Worm (Caenorhabditis elegans) whole organism, L1 larva: Measurements from ENCODE around the gene T05C3.6.

ENCODE experiments used
- C16A3.4 ChIP-seq: fragments of 150-350 bp; optimal IDR thresholded peaks from 2 replicates; lab custom pipeline; 2014; ENCODE audit warnings: missing biosample characterization, missing genetic modification characterization
- Y116A8C.19 ChIP-seq: sonication (generic microtip); optimal IDR thresholded peaks from 2 replicates; lab custom pipeline; 2016; ENCODE audit warnings: missing compliant biosample characterization, missing genetic modification characterization, borderline replicate concordance
- alr-1 ChIP-seq: fragments of 200-800 bp; sonication (Bioruptor generic); optimal IDR thresholded peaks from 2 replicates; lab custom pipeline; 2018; ENCODE audit warnings: borderline replicate concordance, mild to moderate bottlenecking, missing genetic modification characterization, missing compliant biosample characterization
- blmp-1 ChIP-seq: fragments of 150-350 bp; optimal IDR thresholded peaks from 2 replicates; lab custom pipeline; 2014; ENCODE audit warnings: missing biosample characterization, missing genetic modification characterization
- ceh-8 ChIP-seq: fragments of 200-800 bp; sonication (Bioruptor generic); optimal IDR thresholded peaks from 2 replicates; lab custom pipeline; 2018; ENCODE audit warnings: mild to moderate bottlenecking, missing genetic modification characterization, moderate library complexity, missing compliant biosample characterization
- dsc-1 ChIP-seq: sonication (generic microtip); optimal IDR thresholded peaks from 2 replicates; lab custom pipeline; 2016; ENCODE audit warnings: mild to moderate bottlenecking, missing genetic modification characterization, missing compliant biosample characterization
- egl-13 ChIP-seq: sonication (generic microtip); optimal IDR thresholded peaks from 2 replicates; lab custom pipeline; 2016; ENCODE audit warnings: missing genotype, missing genetic modification reagents, missing genetic modification characterization, missing compliant biosample characterization
- egl-27 ChIP-seq, 2 experiments: fragments of 150-350 bp in 1 of 2; sonication (generic microtip); optimal IDR thresholded peaks; 3 replicates each; lab custom pipeline; 2017 to 2018; ENCODE audit warnings: missing biosample characterization in 2 of 2, missing genetic modification characterization in 2 of 2, missing genetic modification reagents in 2 of 2
- elt-2 ChIP-seq: sonication (generic microtip); optimal IDR thresholded peaks from 2 replicates; lab custom pipeline; 2016; ENCODE audit warnings: missing genetic modification characterization, mild to moderate bottlenecking, inconsistent platforms, missing compliant biosample characterization, missing genetic modification reagents
- elt-3 ChIP-seq, 6 experiments: fragments of 150-350 bp in 1 of 6; sonication (generic microtip); optimal IDR thresholded peaks; 2 replicates each; lab custom pipeline; 2017 to 2018; ENCODE audit warnings: missing biosample characterization in 6 of 6, missing genetic modification characterization in 6 of 6, inconsistent platforms in 1 of 6
- fkh-10 ChIP-seq: sonication (generic microtip); optimal IDR thresholded peaks from 2 replicates; lab custom pipeline; 2017; ENCODE audit warnings: missing biosample characterization, missing genetic modification reagents, missing genetic modification characterization
- fkh-8 ChIP-seq: sonication (generic microtip); optimal IDR thresholded peaks from 2 replicates; lab custom pipeline; 2016; ENCODE audit warnings: mild to moderate bottlenecking, missing genetic modification characterization, missing compliant biosample characterization
- grh-1 ChIP-seq: fragments of 200-800 bp; sonication (Bioruptor generic); IDR thresholded peaks from 2 replicates; pipeline ENCODE4 v1.3.6; 2022; ENCODE audit warnings: missing genetic modification reagents, missing genetic modification characterization, missing compliant biosample characterization
- hlh-4 ChIP-seq: sonication (generic microtip); optimal IDR thresholded peaks from 2 replicates; lab custom pipeline; 2016; ENCODE audit warnings: mild to moderate bottlenecking, missing genetic modification characterization, missing compliant biosample characterization
- hpl-2 ChIP-seq: fragments of 150-350 bp; optimal IDR thresholded peaks from 2 replicates; lab custom pipeline; 2014; ENCODE audit warnings: missing biosample characterization, missing genetic modification reagents, missing genetic modification characterization
- irx-1 ChIP-seq: sonication (generic microtip); optimal IDR thresholded peaks from 2 replicates; lab custom pipeline; 2016; ENCODE audit warnings: missing genetic modification characterization, missing compliant biosample characterization
- jun-1 ChIP-seq: fragments of 150-350 bp; optimal IDR thresholded peaks from 2 replicates; lab custom pipeline; 2014; ENCODE audit warnings: missing biosample characterization, missing genetic modification reagents, missing genetic modification characterization
- lin-13 ChIP-seq: fragments of 150-350 bp; optimal IDR thresholded peaks from 2 replicates; lab custom pipeline; 2014; ENCODE audit warnings: missing biosample characterization, missing genetic modification reagents, missing genetic modification characterization
- lin-14 ChIP-seq: fragments of 200-800 bp; sonication (Bioruptor generic); optimal IDR thresholded peaks from 2 replicates; lab custom pipeline; 2018; ENCODE audit warnings: mild to moderate bottlenecking, missing genetic modification characterization, moderate library complexity, missing compliant biosample characterization
- lin-15B ChIP-seq: fragments of 150-350 bp; sonication (generic microtip); optimal IDR thresholded peaks from 3 replicates; lab custom pipeline; 2014; ENCODE audit warnings: missing biosample characterization, missing genetic modification characterization
- lin-35 ChIP-seq, 2 experiments: fragments of 150-350 bp; optimal IDR thresholded peaks; 2 replicates each; lab custom pipeline; 2014; ENCODE audit warnings: missing biosample characterization in 2 of 2, missing genetic modification characterization in 2 of 2, missing genetic modification reagents in 2 of 2
- lin-39 ChIP-seq: fragments of 150-350 bp; optimal IDR thresholded peaks from 2 replicates; lab custom pipeline; 2014; ENCODE audit warnings: missing biosample characterization, missing genetic modification reagents, missing genetic modification characterization
- lir-3 ChIP-seq: sonication (generic microtip); optimal IDR thresholded peaks from 2 replicates; lab custom pipeline; 2016; ENCODE audit warnings: mild to moderate bottlenecking, missing genetic modification characterization, moderate library complexity, missing compliant biosample characterization; ENCODE audit not compliant: poor library complexity
- lsy-2 ChIP-seq, 2 experiments: fragments of 150-350 bp; optimal IDR thresholded peaks; 2 replicates each; lab custom pipeline; 2014; ENCODE audit warnings: missing biosample characterization in 2 of 2, missing genetic modification characterization in 2 of 2
- mdl-1 ChIP-seq, 2 experiments: fragments of 150-350 bp; optimal IDR thresholded peaks; 2 replicates each; lab custom pipeline; 2014 to 2017; ENCODE audit warnings: missing biosample characterization in 2 of 2, missing genetic modification characterization in 2 of 2, inconsistent platforms in 1 of 2
- mef-2 ChIP-seq: fragments of 150-350 bp; optimal IDR thresholded peaks from 2 replicates; lab custom pipeline; 2014; ENCODE audit warnings: missing biosample characterization, missing genetic modification characterization
- mep-1 ChIP-seq: fragments of 150-350 bp; optimal IDR thresholded peaks from 2 replicates; lab custom pipeline; 2014; ENCODE audit warnings: missing biosample characterization, missing genetic modification characterization
- nhr-76 ChIP-seq: sonication (generic microtip); optimal IDR thresholded peaks from 2 replicates; lab custom pipeline; 2017; ENCODE audit warnings: missing biosample characterization, missing genetic modification characterization
- nhr-84 ChIP-seq: sonication (generic microtip); optimal IDR thresholded peaks from 2 replicates; lab custom pipeline; 2017; ENCODE audit warnings: missing biosample characterization, missing genetic modification characterization
- nhr-90 ChIP-seq: sonication (generic microtip); optimal IDR thresholded peaks from 2 replicates; lab custom pipeline; 2016; ENCODE audit warnings: mild to moderate bottlenecking, missing genetic modification characterization, missing compliant biosample characterization; ENCODE audit not compliant: poor library complexity
- pax-3 ChIP-seq: fragments of 200-800 bp; sonication (Bioruptor generic); optimal IDR thresholded peaks from 2 replicates; lab custom pipeline; 2018; ENCODE audit warnings: mild to moderate bottlenecking, missing genetic modification characterization, moderate library complexity, missing compliant biosample characterization
- snpc-4 ChIP-seq: fragments of 150-350 bp; optimal IDR thresholded peaks from 2 replicates; lab custom pipeline; 2014; ENCODE audit warnings: missing biosample characterization, missing genetic modification characterization
- sox-4 ChIP-seq: sonication (generic microtip); optimal IDR thresholded peaks from 2 replicates; lab custom pipeline; 2016; ENCODE audit warnings: missing genetic modification characterization, missing compliant biosample characterization
- unc-62 ChIP-seq: fragments of 150-350 bp; optimal IDR thresholded peaks from 2 replicates; lab custom pipeline; 2014; ENCODE audit warnings: missing biosample characterization, missing genetic modification reagents, missing genetic modification characterization
- unc-98 ChIP-seq: fragments of 200-800 bp; sonication (Bioruptor generic); IDR thresholded peaks from 2 replicates; pipeline ENCODE4 v1.3.6; 2022; ENCODE audit warnings: missing genetic modification characterization, missing compliant biosample characterization
- xbp-1 ChIP-seq: sonication (generic microtip); optimal IDR thresholded peaks from 2 replicates; lab custom pipeline; 2016; ENCODE audit warnings: missing genetic modification characterization, missing compliant biosample characterization
- zip-4 ChIP-seq: fragments of 200-800 bp; sonication (Bioruptor generic); optimal IDR thresholded peaks from 2 replicates; lab custom pipeline; 2018; ENCODE audit warnings: mild to moderate bottlenecking, missing genetic modification characterization, moderate library complexity, missing compliant biosample characterization
- ztf-4 ChIP-seq: fragments of 150-350 bp; optimal IDR thresholded peaks from 2 replicates; lab custom pipeline; 2014; ENCODE audit warnings: missing biosample characterization, missing genetic modification characterization

Gene T05C3.6

DNA sequence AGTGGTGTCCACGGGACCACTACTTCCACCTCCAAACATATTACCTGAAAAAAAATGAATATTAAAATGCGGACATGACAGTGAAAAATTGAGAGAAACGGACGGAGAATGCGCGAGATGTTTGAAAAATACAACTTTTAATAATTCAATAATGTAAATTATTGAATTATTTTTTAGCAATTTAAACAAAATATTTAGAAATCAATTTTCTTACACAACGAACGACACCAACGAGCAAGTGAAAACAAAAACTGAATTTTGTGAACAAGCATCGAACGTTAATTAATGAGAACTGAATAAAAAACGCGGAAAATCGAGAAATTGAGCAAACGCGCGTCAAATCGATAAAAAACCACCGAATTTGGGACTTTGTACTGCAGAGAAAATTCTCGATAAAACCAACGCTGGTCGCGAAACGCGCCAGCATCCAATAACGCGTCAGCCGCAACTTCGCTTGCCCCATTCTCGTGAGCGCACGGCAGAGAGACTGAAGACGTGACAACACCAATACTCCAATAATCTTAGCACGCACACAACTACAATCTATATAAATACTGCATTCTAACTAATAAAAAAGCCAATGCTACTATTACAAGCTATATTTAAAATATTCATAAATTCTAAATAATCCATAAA, 14.7 kb downstream of the T05C3.6 start, which contains the start of the genes dnj-19 and nhr-47 (continued):
- TF ChIP-seq pax-3 (tag; lab: Kevin White, UChicago) (peak; percentile 88), hpl-2 (GFP tag; lab: Kevin White, UChicago) (peak; percentile 59), lin-35 (GFP tag; optimal IDR thresholded peaks at IDR 0.05; lab: Kevin White, UChicago) (peak; percentile 87 to 90), elt-3 (tag; optimal IDR thresholded peaks at IDR 0.05; lab: Kevin White, UChicago) (peak in 2 of 6 experiments; percentile 71 to 84), egl-27 (tag; optimal IDR thresholded peaks at IDR 0.05; lab: Kevin White, UChicago) (peak in 1 of 2 experiments; percentile 40), fkh-10 (GFP tag; lab: Kevin White, UChicago) (peak; percentile 62), unc-98 (GFP tag; lab: Robert Waterston, UW) (peak; percentile 17; the same call in 1 of the 2 replicates), unc-62 (GFP tag; lab: Kevin White, UChicago) (no peak), alr-1 (tag; lab: Kevin White, UChicago) (no peak), fkh-8 (tag; lab: Kevin White, UChicago) (peak; percentile 96), xbp-1 (tag; lab: Kevin White, UChicago) (peak; percentile 95), lin-15B (peak; percentile 77), Y116A8C.19 (tag; lab: Kevin White, UChicago) (no peak), jun-1 (peak; percentile 89), blmp-1 (tag; lab: Kevin White, UChicago) (peak; percentile 58), irx-1 (peak; percentile 88), nhr-84 (tag; lab: Kevin White, UChicago) (no peak), elt-2 (tag; lab: Kevin White, UChicago) (peak; percentile 73), lin-39 (tag; lab: Kevin White, UChicago) (peak; percentile 83), nhr-76 (tag; lab: Kevin White, UChicago) (no peak), lsy-2 (tag; optimal IDR thresholded peaks at IDR 0.05; lab: Kevin White, UChicago) (peak; percentile 90 to 92), snpc-4 (tag; lab: Kevin White, UChicago) (peak; percentile 79), ztf-4 (tag; lab: Kevin White, UChicago) (peak; percentile 67), ceh-8 (GFP tag; lab: Kevin White, UChicago) (peak; percentile 83), C16A3.4 (tag; lab: Kevin White, UChicago) (peak; percentile 88), zip-4 (GFP tag; lab: Kevin White, UChicago) (peak; percentile 83), hlh-4 (tag; lab: Kevin White, UChicago) (no peak), lin-13 (GFP tag; lab: Kevin White, UChicago) (peak; percentile 87), mef-2 (tag; lab: Kevin White, UChicago) (no peak), mdl-1 (tag; optimal IDR thresholded peaks at IDR 0.05; lab: Kevin White, UChicago) (peak in 1 of 2 experiments; percentile 86), egl-13 (tag; lab: Kevin White, UChicago) (peak; percentile 92), mep-1 (tag; lab: Kevin White, UChicago) (peak; percentile 94)
- TF ChIP-seq, all 84 proteins: peak for 62

DNA sequence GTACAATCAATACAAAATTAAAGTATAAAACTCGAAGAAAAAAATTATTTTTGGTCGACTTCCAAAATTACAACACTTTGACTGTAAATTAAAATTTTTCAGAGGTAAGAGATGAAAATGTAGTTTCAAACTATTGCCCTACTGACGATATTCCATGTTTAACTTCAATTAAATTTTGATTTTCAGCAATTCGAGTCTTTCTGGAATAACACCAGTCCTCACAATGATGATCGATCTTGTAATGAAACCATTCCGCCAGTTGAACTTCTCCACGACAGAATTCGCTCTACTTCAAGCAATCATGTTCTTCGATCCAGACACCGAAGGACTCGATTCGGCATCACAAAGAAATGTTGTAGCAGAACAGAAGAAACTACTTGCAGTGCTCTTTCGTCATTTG, 18.9 kb downstream of the T05C3.6 start:
- TF ChIP-seq sox-4 (tag; lab: Kevin White, UChicago) (no peak), grh-1 (no peak), nhr-90 (no peak), lin-14 (GFP tag; lab: Kevin White, UChicago) (no peak), ztf-4 (tag; lab: Kevin White, UChicago) (no peak), irx-1 (no peak), dsc-1 (no peak), lir-3 (tag; lab: Kevin White, UChicago) (no peak), lin-35 (GFP tag; optimal IDR thresholded peaks at IDR 0.05; lab: Kevin White, UChicago) (no peak)
- TF ChIP-seq, all 84 proteins: peak for 0
